Worm (Caenorhabditis elegans): Measurements from ENCODE around the gene C06B8.2.

Gene C06B8.2

DNA sequence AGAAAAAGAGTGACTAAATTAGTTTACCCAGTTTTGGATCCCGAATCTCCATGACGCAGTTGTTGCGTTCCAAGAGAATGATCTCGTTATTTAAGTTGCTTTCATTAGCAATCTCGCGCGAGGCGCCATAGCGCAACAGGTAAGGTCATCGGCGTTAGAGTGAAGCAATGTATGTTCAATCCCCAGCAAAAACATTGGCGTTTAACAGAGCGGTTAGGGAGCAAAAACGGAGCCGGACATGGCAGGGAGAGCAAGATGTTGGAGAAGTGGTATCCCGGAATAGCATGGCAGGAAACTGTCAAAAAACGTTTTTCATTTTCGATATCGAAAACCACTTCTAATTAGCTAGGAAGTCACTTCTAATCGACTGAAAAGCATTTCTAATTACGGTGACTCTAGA is 24.2 kb downstream of the C06B8.2 start (continued):
- TF ChIP-seq cebp-1 (GFP tag; IDR thresholded peaks at IDR 0.05) (no peak), cebp-1 (tag; optimal IDR thresholded peaks at IDR 0.05) (no peak), attf-6 (GFP tag; IDR thresholded peaks at IDR 0.05) (peak; percentile 52; the same call in 1 of the 2 replicates), ztf-18 (tag; optimal IDR thresholded peaks at IDR 0.05) (peak; percentile 31)

DNA sequence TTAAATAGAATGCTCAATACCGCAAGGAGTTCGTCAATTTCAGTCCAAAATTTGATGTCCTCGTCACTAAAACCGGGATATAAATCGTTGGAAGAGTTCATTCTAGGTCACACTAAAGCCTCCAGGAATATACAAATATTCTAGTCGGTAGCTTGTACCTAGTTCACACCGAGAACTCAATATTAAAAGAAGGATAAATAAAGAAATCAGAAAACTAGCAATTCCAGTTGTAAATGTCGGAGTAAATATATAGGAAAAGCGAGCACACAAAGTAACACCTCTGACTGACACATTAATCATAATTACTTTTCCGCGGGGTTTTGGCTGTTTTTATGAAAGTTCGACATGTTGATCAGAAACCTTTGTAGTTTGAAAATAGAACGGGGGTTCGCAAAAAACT is 27.1 kb downstream of the C06B8.2 start, which contains the start of gene srw-33:
srw-33 (minus strand) TSS at position 101 of the 400 bp plus-strand sequence.
- TF ChIP-seq F33H1.4 (GFP tag; IDR thresholded peaks at IDR 0.05) (no peak), lir-1 (GFP tag; conservative IDR thresholded peaks at IDR 0.05) (no peak), repo-1 (tag; optimal IDR thresholded peaks at IDR 0.05) (no peak), madf-10 (tag; optimal IDR thresholded peaks at IDR 0.05) (no peak)

DNA sequence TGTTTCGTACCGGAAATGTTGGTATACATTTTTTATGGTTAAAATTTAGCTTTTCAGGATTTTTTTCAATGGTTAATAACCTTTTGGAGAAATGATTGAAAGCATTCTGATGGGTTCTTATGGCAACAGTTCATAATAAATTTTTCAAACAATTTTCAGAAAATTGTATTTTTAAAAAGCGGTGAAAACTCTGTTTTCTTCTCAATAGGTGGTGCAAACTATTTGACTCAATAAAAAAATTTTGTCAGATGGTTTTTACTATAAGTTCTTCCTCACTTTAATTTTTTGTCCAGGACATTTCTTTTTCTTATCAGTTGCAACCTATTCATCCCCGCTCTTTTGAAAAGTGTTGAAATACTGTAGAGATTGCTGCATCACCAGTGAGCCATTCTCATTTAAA is 29.7 kb downstream of the C06B8.2 start, which contains the start of gene T26H5.14:
T26H5.14 (plus strand) TSS at position 301 of the 400 bp plus-strand sequence.
- TF ChIP-seq pha-4 (tag; optimal IDR thresholded peaks at IDR 0.05), result no peak
- TF ChIP-seq ceh-40 (GFP tag; IDR thresholded peaks at IDR 0.05), result no peak
- no peak for TF ChIP-seq K11D2.4 (GFP tag; IDR thresholded peaks at IDR 0.05)
- no peak for TF ChIP-seq ccch-3 (GFP tag; optimal IDR thresholded peaks at IDR 0.05)
- no peak for TF ChIP-seq bed-2 (GFP tag; IDR thresholded peaks at IDR 0.05)
- TF ChIP-seq nfya-2 (GFP tag; IDR thresholded peaks at IDR 0.05), result no peak
- no peak for TF ChIP-seq him-1 (tag; optimal IDR thresholded peaks at IDR 0.05)
- TF ChIP-seq lsy-27 (tag; optimal IDR thresholded peaks at IDR 0.05; ENCODE audit: borderline replicate concordance, insufficient read depth), result no peak

DNA sequence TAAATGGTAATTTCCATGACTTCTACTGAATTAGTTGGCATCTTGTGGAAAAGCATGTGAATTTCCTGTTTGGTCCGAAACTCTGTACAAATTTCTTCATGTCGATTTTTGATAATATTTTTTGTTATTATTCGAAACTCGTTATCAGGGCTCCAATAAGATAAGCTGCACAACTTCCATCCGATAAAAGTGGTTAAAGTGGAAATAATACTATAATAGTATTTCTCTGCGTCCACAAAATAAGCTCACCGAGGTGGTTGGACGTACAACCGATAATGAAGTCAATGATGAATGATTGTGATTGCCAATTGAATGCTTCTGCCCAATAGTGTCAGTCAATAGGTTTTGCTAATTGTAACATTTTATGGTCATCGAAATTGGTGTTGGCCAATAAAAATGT is 30.1 kb downstream of the C06B8.2 start, which contains the start of gene T26H5.4:
T26H5.4 (minus strand) TSS at position 294 of the 400 bp plus-strand sequence.
- no peak for TF ChIP-seq mxl-1 (tag; optimal IDR thresholded peaks at IDR 0.05)
- TF ChIP-seq B0336.3 (GFP tag; IDR thresholded peaks at IDR 0.05), result no peak
- TF ChIP-seq snpc-4 (GFP tag; optimal IDR thresholded peaks at IDR 0.05), result no peak
- TF ChIP-seq snpc-4 (tag; optimal IDR thresholded peaks at IDR 0.05), result no peak
- TF ChIP-seq F49E8.2 (tag; optimal IDR thresholded peaks at IDR 0.05; ENCODE audit: insufficient read depth), result no peak
- no peak for TF ChIP-seq mcd-1 (GFP tag; IDR thresholded peaks at IDR 0.05)
- TF ChIP-seq aptf-2 (GFP tag; conservative IDR thresholded peaks at IDR 0.05), result no peak
- TF ChIP-seq ztf-25 (GFP tag; IDR thresholded peaks at IDR 0.05), result no peak
- peak; percentile 3 for TF ChIP-seq nhr-80 (tag; optimal IDR thresholded peaks at IDR 0.05)

DNA sequence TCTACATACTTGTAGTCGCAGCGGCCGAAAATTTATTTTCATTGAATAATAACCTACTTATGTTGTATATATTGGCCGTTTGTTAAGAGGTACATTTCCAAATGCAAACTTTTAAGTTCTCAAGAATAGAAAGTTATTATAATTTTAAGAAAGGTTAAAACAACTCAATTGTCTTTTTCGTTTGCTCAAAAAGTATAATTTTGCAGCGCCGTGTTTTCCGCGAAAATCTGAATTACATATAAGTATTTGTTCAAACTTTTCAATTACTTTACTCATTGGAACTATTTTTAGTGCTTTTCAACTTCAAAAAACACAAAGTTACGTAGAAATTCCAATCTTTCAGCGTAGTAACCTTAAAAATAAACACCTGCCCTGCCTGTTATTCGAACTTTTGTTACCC is 33.1 kb downstream of the C06B8.2 start, which contains the start of gene srh-239:
srh-239 (plus strand) TSS at position 301 of the 400 bp plus-strand sequence.
- TF ChIP-seq K12H6.12 (tag; optimal IDR thresholded peaks at IDR 0.05), result no peak
- TF ChIP-seq B0261.1 (tag; optimal IDR thresholded peaks at IDR 0.05), result no peak
- TF ChIP-seq egl-18 (GFP tag; IDR thresholded peaks at IDR 0.05), result no peak
- no peak for TF ChIP-seq Y53F4B.3 (GFP tag; IDR thresholded peaks at IDR 0.05)
- no peak for TF ChIP-seq B0035.1 (tag; optimal IDR thresholded peaks at IDR 0.05)
- no peak for TF ChIP-seq K11D2.4 (GFP tag; IDR thresholded peaks at IDR 0.05)
- TF ChIP-seq attf-5 (GFP tag; optimal IDR thresholded peaks at IDR 0.05), result no peak
- no peak for TF ChIP-seq die-1 (tag; optimal IDR thresholded peaks at IDR 0.05)
- TF ChIP-seq B0336.3 (GFP tag; IDR thresholded peaks at IDR 0.05), result no peak
- TF ChIP-seq lin-35 (GFP tag; optimal IDR thresholded peaks at IDR 0.05), result no peak
- TF ChIP-seq zfh-2 (GFP tag; conservative IDR thresholded peaks at IDR 0.05), result no peak

All from whole organism, young adult.